Comparison of ENCODE assay signal across 1 fruit fly cellular context in the genomic region with DNA sequence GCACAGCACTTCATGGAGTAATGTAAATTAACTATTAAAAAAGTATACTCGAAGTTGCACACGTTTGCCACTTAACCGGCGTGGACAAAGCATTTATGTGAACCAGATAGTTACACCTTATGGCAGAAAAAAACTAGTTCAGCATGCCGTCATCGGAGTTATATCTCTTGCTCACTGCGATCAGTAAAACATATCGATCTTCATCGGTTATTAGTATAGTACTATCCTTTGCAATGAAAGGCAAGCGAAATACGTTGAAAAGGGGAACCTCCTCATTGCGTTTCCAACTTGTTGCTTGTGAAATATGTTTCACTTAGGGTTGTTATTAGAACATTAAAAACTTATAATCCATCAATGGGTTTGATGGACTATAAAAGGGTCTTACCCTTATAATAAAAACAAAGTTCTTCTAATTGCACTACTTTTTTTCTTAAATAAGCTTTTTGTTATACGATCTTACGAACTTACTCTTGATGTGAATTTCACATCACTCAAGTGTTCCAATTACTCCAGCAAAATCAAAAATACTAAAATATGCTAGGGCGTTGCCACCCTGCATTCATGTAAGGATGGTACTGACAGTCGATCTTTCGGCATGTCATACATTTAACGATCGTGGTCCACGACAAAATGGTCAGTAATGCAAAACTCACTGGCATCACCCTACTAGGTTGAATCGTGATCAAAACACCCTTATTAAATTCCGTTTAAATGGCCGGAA.
TF ChIP-seq lines count a peak whose summit lies in the region.

A gene (minus strand): TSS at position 113 of the 721 bp plus-strand sequence.

TF ChIP-seq in whole organism, embryonic, 481 proteins besides CTCF, POLR2A, EP300 and RAD21 (continued from another document):
- TF ChIP-seq CG16779 (GFP tag; IDR thresholded peaks at IDR 0.05; lab: Robert Waterston, UW) (no peak), Aef1 (GFP tag; IDR thresholded peaks at IDR 0.05; lab: Robert Waterston, UW) (no peak; the same call in 2 of the 3 replicates), CG34224 (GFP tag; IDR thresholded peaks at IDR 0.05; lab: Robert Waterston, UW; ENCODE audit: partially characterized antibody) (no peak), ttk (GFP tag; IDR thresholded peaks at IDR 0.05; lab: Robert Waterston, UW) (no peak), knrl (GFP tag; IDR thresholded peaks at IDR 0.05; lab: Robert Waterston, UW; ENCODE audit: partially characterized antibody) (peak; percentile 60; the same call in 2 of the 3 replicates), slp2 (GFP tag; optimal IDR thresholded peaks at IDR 0.05; lab: Kevin White, UChicago) (no peak), nom (GFP tag; optimal IDR thresholded peaks at IDR 0.05; lab: Kevin White, UChicago) (no peak), CG9437 (GFP tag; optimal IDR thresholded peaks at IDR 0.05; lab: Kevin White, UChicago) (peak; percentile 15), CG17912 (GFP tag; optimal IDR thresholded peaks at IDR 0.05; lab: Kevin White, UChicago) (no peak), yki (optimal IDR thresholded peaks at IDR 0.05; lab: Kevin White, UChicago) (no peak), bcd (GFP tag; optimal IDR thresholded peaks at IDR 0.05; lab: Kevin White, UChicago) (no peak), gsb (GFP tag; IDR thresholded peaks at IDR 0.05; lab: Robert Waterston, UW) (no peak), CG2116 (GFP tag; optimal IDR thresholded peaks at IDR 0.05; lab: Kevin White, UChicago) (peak; percentile 18), Dfd (GFP tag; optimal IDR thresholded peaks at IDR 0.05; lab: Kevin White, UChicago) (peak in 1 of 2 experiments; percentile 29), ara (GFP tag; IDR thresholded peaks at IDR 0.05; lab: Robert Waterston, UW) (no peak), CG5953 (GFP tag; IDR thresholded peaks at IDR 0.05; lab: Robert Waterston, UW) (no peak), CG2199 (GFP tag; IDR thresholded peaks at IDR 0.05; lab: Robert Waterston, UW) (peak; percentile 39; the same call in 1 of the 3 replicates), HLH4C (GFP tag; IDR thresholded peaks at IDR 0.05; lab: Robert Waterston, UW; ENCODE audit: partially characterized antibody) (peak; percentile 48), CG11696 (GFP tag; IDR thresholded peaks at IDR 0.05; lab: Robert Waterston, UW) (no peak), CG11398 (GFP tag; optimal IDR thresholded peaks at IDR 0.05; lab: Kevin White, UChicago) (no peak), CG14965 (GFP tag; optimal IDR thresholded peaks at IDR 0.05; lab: Kevin White, UChicago; ENCODE audit: borderline replicate concordance) (no peak), sima (GFP tag; optimal IDR thresholded peaks at IDR 0.05; lab: Kevin White, UChicago) (no peak), lbe (GFP tag; optimal IDR thresholded peaks at IDR 0.05; lab: Kevin White, UChicago) (no peak), CG11247 (GFP tag; IDR thresholded peaks at IDR 0.05; lab: Robert Waterston, UW) (0 out of 2 replicates have a peak, but pooled peaks have one; percentile 22), CG10267 (tag; optimal IDR thresholded peaks at IDR 0.05; lab: Kevin White, UChicago) (peak; percentile 14), Trl (optimal IDR thresholded peaks at IDR 0.05; lab: Kevin White, UChicago) (no peak), Trl (GFP tag; optimal IDR thresholded peaks at IDR 0.05; lab: Kevin White, UChicago) (no peak), az2 (GFP tag; optimal IDR thresholded peaks at IDR 0.05; lab: Kevin White, UChicago) (no peak), lab (GFP tag; optimal IDR thresholded peaks at IDR 0.05; lab: Kevin White, UChicago) (no peak), CG13287 (GFP tag; IDR thresholded peaks at IDR 0.05; lab: Robert Waterston, UW; ENCODE audit: partially characterized antibody) (peak; percentile 46; the same call in 1 of the 2 replicates), E2f2 (GFP tag; IDR thresholded peaks at IDR 0.05; lab: Robert Waterston, UW) (peak; percentile 34; the same call in 1 of the 2 replicates), HmgZ (tag; optimal IDR thresholded peaks at IDR 0.05; lab: Kevin White, UChicago) (peak; percentile 0)
